Worm (Caenorhabditis elegans) whole organism, late embryonic: ENCODE measurements around the gene W04G3.11.

ENCODE experiments used
- K09A11.1 ChIP-seq: sonication (generic microtip); optimal IDR thresholded peaks from 2 replicates; lab custom pipeline; 2017; ENCODE audit warnings: antibody characterized with exemption, mild to moderate bottlenecking, missing genetic modification characterization, missing compliant biosample characterization; ENCODE audit not compliant: insufficient read depth
- elt-2 ChIP-seq: sonication (generic microtip); optimal IDR thresholded peaks from 2 replicates; lab custom pipeline; 2016; ENCODE audit warnings: missing genetic modification reagents, missing genetic modification characterization, missing compliant biosample characterization
- nhr-11 ChIP-seq: fragments of 150-350 bp; optimal IDR thresholded peaks from 2 replicates; lab custom pipeline; 2014; ENCODE audit warnings: missing biosample characterization, missing genetic modification characterization
- pax-1 ChIP-seq: fragments of 150-350 bp; optimal IDR thresholded peaks from 2 replicates; lab custom pipeline; 2014; ENCODE audit warnings: missing biosample characterization, missing genetic modification characterization
- pqm-1 ChIP-seq: sonication (generic microtip); optimal IDR thresholded peaks from 2 replicates; lab custom pipeline; 2016; ENCODE audit warnings: missing genetic modification characterization, missing compliant biosample characterization

ce11 chrX:11132260-11132659 lies 43.3 kb downstream of the W04G3.11 start:
- TF ChIP-seq nhr-11 (tag; lab: Kevin White, UChicago) (no peak), pax-1 (tag; lab: Kevin White, UChicago) (no peak), elt-2 (tag; lab: Kevin White, UChicago) (peak; percentile 49), pqm-1 (tag; lab: Kevin White, UChicago) (no peak), K09A11.1 (no peak)
